1 worm cellular context compared by ENCODE assay signal in genomic region chrIII:9228722-9229121, ce11.
TF ChIP-seq lines count a peak whose summit lies in the region.

TSS of gene rnr-1 (minus strand) at chrIII:9228798.

TF ChIP-seq in whole organism, young adult, 124 proteins besides CTCF, POLR2A, EP300 and RAD21 (continued from another document):
- no peak for TF ChIP-seq somi-1 (GFP tag; optimal IDR thresholded peaks at IDR 0.05; lab: Kevin White, UChicago)
